Worm (Caenorhabditis elegans): Measurements from ENCODE around the gene nhr-12.

- TF ChIP-seq him-1 (tag; optimal IDR thresholded peaks at IDR 0.05) (no peak), dao-5 (tag; optimal IDR thresholded peaks at IDR 0.05) (no peak)
Measured at ce11 chrV:10123324-10123723, 39.5 kb upstream of the nhr-12 start, which contains the start of gene C08B6.6.

Measured in whole organism, L4/young adult.